Worm (Caenorhabditis elegans) whole organism, L1 larva: ENCODE data around the gene tmem-17.

ENCODE experiments used
- Y116A8C.19 ChIP-seq: sonication (generic microtip); optimal IDR thresholded peaks from 2 replicates; lab custom pipeline; 2016; ENCODE audit warnings: missing compliant biosample characterization, missing genetic modification characterization, borderline replicate concordance
- aha-1 ChIP-seq: fragments of 150-350 bp; optimal IDR thresholded peaks from 2 replicates; lab custom pipeline; 2014; ENCODE audit warnings: missing biosample characterization, missing genetic modification characterization
- alr-1 ChIP-seq: fragments of 200-800 bp; sonication (Bioruptor generic); optimal IDR thresholded peaks from 2 replicates; lab custom pipeline; 2018; ENCODE audit warnings: borderline replicate concordance, mild to moderate bottlenecking, missing genetic modification characterization, missing compliant biosample characterization
- ama-1 ChIP-seq: fragments of 150-350 bp; optimal IDR thresholded peaks from 2 replicates; lab custom pipeline; 2014
- blmp-1 ChIP-seq: fragments of 150-350 bp; optimal IDR thresholded peaks from 2 replicates; lab custom pipeline; 2014; ENCODE audit warnings: missing biosample characterization, missing genetic modification characterization
- ceh-82 ChIP-seq, 3 experiments: fragments of 150-350 bp in 1 of 3; sonication (generic microtip) in 2 of 3; optimal IDR thresholded peaks; 2 replicates each; lab custom pipeline; 2014 to 2017; ENCODE audit warnings: missing biosample characterization in 3 of 3, missing genetic modification characterization in 3 of 3
- ceh-88 ChIP-seq: fragments of 200-800 bp; sonication (Bioruptor generic); IDR thresholded peaks from 2 replicates; pipeline ENCODE4 v1.3.6; 2022; ENCODE audit warnings: missing genetic modification characterization, missing compliant biosample characterization
- ces-1 ChIP-seq: fragments of 150-350 bp; optimal IDR thresholded peaks from 2 replicates; lab custom pipeline; 2014; ENCODE audit warnings: missing biosample characterization, missing genetic modification reagents, missing genetic modification characterization
- dpl-1 ChIP-seq, 3 experiments: fragments of 150-350 bp in 2 of 3; sonication (generic microtip) in 1 of 3; optimal IDR thresholded peaks; 2 replicates each; lab custom pipeline; 2014 to 2017; ENCODE audit warnings: missing biosample characterization in 3 of 3, missing genetic modification characterization in 3 of 3, missing genetic modification reagents in 3 of 3
- dsc-1 ChIP-seq: sonication (generic microtip); optimal IDR thresholded peaks from 2 replicates; lab custom pipeline; 2016; ENCODE audit warnings: mild to moderate bottlenecking, missing genetic modification characterization, missing compliant biosample characterization
- efl-1 ChIP-seq, 4 experiments: fragments of 150-350 bp; optimal IDR thresholded peaks in 3 of 4; peaks in 1 of 4; 1 replicate in 1 of 4; 2 replicates in 3 of 4; lab custom pipeline; 2014; ENCODE audit warnings: missing biosample characterization in 2 of 4, missing genetic modification characterization in 2 of 4, missing genetic modification reagents in 2 of 4
- efl-3 ChIP-seq: fragments of 200-800 bp; sonication (Bioruptor generic); optimal IDR thresholded peaks from 2 replicates; lab custom pipeline; 2018; ENCODE audit warnings: mild to moderate bottlenecking, missing genetic modification characterization, missing compliant biosample characterization
- elt-2 ChIP-seq: sonication (generic microtip); optimal IDR thresholded peaks from 2 replicates; lab custom pipeline; 2016; ENCODE audit warnings: missing genetic modification characterization, mild to moderate bottlenecking, inconsistent platforms, missing compliant biosample characterization, missing genetic modification reagents
- elt-3 ChIP-seq, 6 experiments: fragments of 150-350 bp in 1 of 6; sonication (generic microtip); optimal IDR thresholded peaks; 2 replicates each; lab custom pipeline; 2017 to 2018; ENCODE audit warnings: missing biosample characterization in 6 of 6, missing genetic modification characterization in 6 of 6, inconsistent platforms in 1 of 6
- fkh-8 ChIP-seq: sonication (generic microtip); optimal IDR thresholded peaks from 2 replicates; lab custom pipeline; 2016; ENCODE audit warnings: mild to moderate bottlenecking, missing genetic modification characterization, missing compliant biosample characterization
- grh-1 ChIP-seq: fragments of 200-800 bp; sonication (Bioruptor generic); IDR thresholded peaks from 2 replicates; pipeline ENCODE4 v1.3.6; 2022; ENCODE audit warnings: missing genetic modification reagents, missing genetic modification characterization, missing compliant biosample characterization
- hlh-17 ChIP-seq: fragments of 200-800 bp; sonication (Bioruptor generic); optimal IDR thresholded peaks from 2 replicates; lab custom pipeline; 2018; ENCODE audit warnings: missing genetic modification characterization, mild to moderate bottlenecking, missing compliant biosample characterization, moderate library complexity, borderline replicate concordance
- hpl-2 ChIP-seq: fragments of 150-350 bp; optimal IDR thresholded peaks from 2 replicates; lab custom pipeline; 2014; ENCODE audit warnings: missing biosample characterization, missing genetic modification reagents, missing genetic modification characterization
- jun-1 ChIP-seq: fragments of 150-350 bp; optimal IDR thresholded peaks from 2 replicates; lab custom pipeline; 2014; ENCODE audit warnings: missing biosample characterization, missing genetic modification reagents, missing genetic modification characterization
- lin-13 ChIP-seq: fragments of 150-350 bp; optimal IDR thresholded peaks from 2 replicates; lab custom pipeline; 2014; ENCODE audit warnings: missing biosample characterization, missing genetic modification reagents, missing genetic modification characterization
- lir-3 ChIP-seq: sonication (generic microtip); optimal IDR thresholded peaks from 2 replicates; lab custom pipeline; 2016; ENCODE audit warnings: mild to moderate bottlenecking, missing genetic modification characterization, moderate library complexity, missing compliant biosample characterization; ENCODE audit not compliant: poor library complexity
- lsy-2 ChIP-seq, 2 experiments: fragments of 150-350 bp; optimal IDR thresholded peaks; 2 replicates each; lab custom pipeline; 2014; ENCODE audit warnings: missing biosample characterization in 2 of 2, missing genetic modification characterization in 2 of 2
- mab-9 ChIP-seq: fragments of 200-800 bp; sonication (Bioruptor generic); IDR thresholded peaks from 2 replicates; pipeline ENCODE4 v1.3.6; 2022; ENCODE audit warnings: missing genetic modification reagents, missing genetic modification characterization, missing compliant biosample characterization
- mdl-1 ChIP-seq, 2 experiments: fragments of 150-350 bp; optimal IDR thresholded peaks; 2 replicates each; lab custom pipeline; 2014 to 2017; ENCODE audit warnings: missing biosample characterization in 2 of 2, missing genetic modification characterization in 2 of 2, inconsistent platforms in 1 of 2
- mep-1 ChIP-seq: fragments of 150-350 bp; optimal IDR thresholded peaks from 2 replicates; lab custom pipeline; 2014; ENCODE audit warnings: missing biosample characterization, missing genetic modification characterization
- nhr-11 ChIP-seq: fragments of 150-350 bp; optimal IDR thresholded peaks from 2 replicates; lab custom pipeline; 2014; ENCODE audit warnings: missing biosample characterization, missing genetic modification characterization
- nhr-20 ChIP-seq: sonication (generic microtip); optimal IDR thresholded peaks from 2 replicates; lab custom pipeline; 2016; ENCODE audit warnings: mild to moderate bottlenecking, missing genetic modification characterization, missing compliant biosample characterization
- nhr-237 ChIP-seq: fragments of 150-350 bp; optimal IDR thresholded peaks from 2 replicates; lab custom pipeline; 2014; ENCODE audit warnings: missing biosample characterization, missing genetic modification characterization
- nhr-28 ChIP-seq: fragments of 150-350 bp; optimal IDR thresholded peaks from 2 replicates; lab custom pipeline; 2014; ENCODE audit warnings: missing biosample characterization, missing genetic modification characterization
- nhr-47 ChIP-seq: sonication (generic microtip); optimal IDR thresholded peaks from 2 replicates; lab custom pipeline; 2016; ENCODE audit warnings: mild to moderate bottlenecking, missing genetic modification characterization, moderate library complexity, missing compliant biosample characterization
- nhr-71 ChIP-seq: sonication (generic microtip); optimal IDR thresholded peaks from 2 replicates; lab custom pipeline; 2016; ENCODE audit warnings: mild to moderate bottlenecking, missing genetic modification characterization, moderate library complexity, missing compliant biosample characterization
- nhr-85 ChIP-seq: sonication (generic microtip); peaks from one replicate; lab custom pipeline; 2016; ENCODE audit warnings: missing genetic modification characterization, inconsistent platforms, missing compliant biosample characterization
- pax-3 ChIP-seq: fragments of 200-800 bp; sonication (Bioruptor generic); optimal IDR thresholded peaks from 2 replicates; lab custom pipeline; 2018; ENCODE audit warnings: mild to moderate bottlenecking, missing genetic modification characterization, moderate library complexity, missing compliant biosample characterization
- rnt-1 ChIP-seq: sonication (generic microtip); optimal IDR thresholded peaks from 2 replicates; lab custom pipeline; 2016; ENCODE audit warnings: mild to moderate bottlenecking, missing genetic modification characterization, moderate library complexity, missing compliant biosample characterization
- skn-1 ChIP-seq: fragments of 150-350 bp; optimal IDR thresholded peaks from 2 replicates; lab custom pipeline; 2014; ENCODE audit warnings: missing biosample characterization, missing genetic modification characterization
- snpc-4 ChIP-seq: fragments of 150-350 bp; optimal IDR thresholded peaks from 2 replicates; lab custom pipeline; 2014; ENCODE audit warnings: missing biosample characterization, missing genetic modification characterization
- sptf-1 ChIP-seq: fragments of 150-350 bp; optimal IDR thresholded peaks from 2 replicates; lab custom pipeline; 2014; ENCODE audit warnings: missing biosample characterization, missing genetic modification characterization
- sup-37 ChIP-seq: fragments of 200-800 bp; sonication (Bioruptor generic); optimal IDR thresholded peaks from 2 replicates; lab custom pipeline; 2018; ENCODE audit warnings: mild to moderate bottlenecking, missing genetic modification characterization, missing compliant biosample characterization
- swsn-7 ChIP-seq: sonication (generic microtip); optimal IDR thresholded peaks from 2 replicates; lab custom pipeline; 2016; ENCODE audit warnings: missing genetic modification characterization, missing compliant biosample characterization
- tlp-1 ChIP-seq: fragments of 150-350 bp; optimal IDR thresholded peaks from 2 replicates; lab custom pipeline; 2014; ENCODE audit warnings: missing biosample characterization, missing genetic modification characterization
- unc-130 ChIP-seq: fragments of 150-350 bp; optimal IDR thresholded peaks from 2 replicates; lab custom pipeline; 2017; ENCODE audit warnings: missing biosample characterization, missing genetic modification characterization, inconsistent platforms
- unc-30 ChIP-seq: sonication (generic microtip); optimal IDR thresholded peaks from 2 replicates; lab custom pipeline; 2017; ENCODE audit warnings: missing biosample characterization, missing genetic modification characterization
- unc-86 ChIP-seq: sonication (generic microtip); optimal IDR thresholded peaks from 2 replicates; lab custom pipeline; 2016; ENCODE audit warnings: missing genetic modification characterization, missing compliant biosample characterization
- zip-4 ChIP-seq: fragments of 200-800 bp; sonication (Bioruptor generic); optimal IDR thresholded peaks from 2 replicates; lab custom pipeline; 2018; ENCODE audit warnings: mild to moderate bottlenecking, missing genetic modification characterization, moderate library complexity, missing compliant biosample characterization
- ztf-11 ChIP-seq, 2 experiments: sonication (generic microtip); optimal IDR thresholded peaks; 2 replicates each; lab custom pipeline; 2016 to 2017; ENCODE audit warnings: missing genetic modification characterization in 2 of 2, missing biosample characterization in 1 of 2, missing compliant biosample characterization in 1 of 2
- ztf-4 ChIP-seq: fragments of 150-350 bp; optimal IDR thresholded peaks from 2 replicates; lab custom pipeline; 2014; ENCODE audit warnings: missing biosample characterization, missing genetic modification characterization

Gene tmem-17

DNA sequence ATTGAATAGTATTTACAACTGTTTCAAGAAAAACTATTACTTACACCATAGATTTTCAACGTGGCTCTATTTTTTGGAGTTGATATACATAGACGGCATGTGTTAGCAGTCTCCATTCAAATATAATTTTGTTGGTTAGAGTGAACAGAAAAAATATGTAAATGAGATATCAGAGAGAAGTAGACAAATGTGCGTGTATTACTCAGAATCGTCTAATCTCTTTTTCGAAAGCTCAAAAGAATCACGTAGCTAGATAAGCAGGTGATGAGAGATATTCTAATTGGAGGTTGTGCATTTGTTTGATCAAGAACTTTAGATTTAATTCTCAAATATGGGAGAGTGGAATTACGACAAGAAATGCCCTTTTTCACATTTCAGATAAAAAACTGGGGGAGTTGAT, 20.5 kb downstream of the tmem-17 start, which contains the start of gene ZK418.10 (continued):
- peak; percentile 45 for TF ChIP-seq pax-3
- TF ChIP-seq mep-1 (tag; lab: Kevin White, UChicago), result no peak
- no peak for TF ChIP-seq unc-86 (tag; lab: Kevin White, UChicago)
- TF ChIP-seq sup-37, result no peak
- TF ChIP-seq elt-2 (tag; lab: Kevin White, UChicago), result no peak
- peak; percentile 35 for TF ChIP-seq swsn-7 (tag; lab: Kevin White, UChicago)
- no peak for TF ChIP-seq sptf-1 (tag; lab: Kevin White, UChicago)
- no peak for TF ChIP-seq hlh-17 (GFP tag; lab: Kevin White, UChicago)
- no peak for TF ChIP-seq unc-30 (tag; lab: Kevin White, UChicago)
- no peak for TF ChIP-seq aha-1 (tag; lab: Kevin White, UChicago)
- no peak for TF ChIP-seq efl-3 (GFP tag; lab: Kevin White, UChicago)
- no peak for TF ChIP-seq ceh-82 (tag; optimal IDR thresholded peaks at IDR 0.05; lab: Kevin White, UChicago)
- TF ChIP-seq ceh-88, result no peak

DNA sequence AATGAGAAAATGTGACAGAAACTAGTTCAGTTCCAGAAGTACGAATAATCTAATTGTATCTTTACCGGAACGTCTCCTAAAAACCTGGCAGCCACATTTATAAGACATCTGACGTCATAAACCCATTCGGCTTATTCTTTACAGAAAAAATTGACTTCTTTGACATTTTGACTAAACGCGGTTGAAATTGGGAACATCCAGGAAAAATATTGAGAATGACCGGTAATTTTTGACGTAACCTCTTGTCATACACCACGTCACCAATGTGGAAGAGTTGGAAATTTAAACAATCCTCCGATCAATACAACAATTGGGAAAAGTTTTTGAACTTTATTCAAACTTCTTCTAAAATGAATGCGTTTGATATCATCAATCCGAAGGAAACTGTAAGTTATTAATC, 21.0 kb downstream of the tmem-17 start, which contains the start of gene ZK418.2:
ZK418.2 (plus strand) TSS at position 301 of the 400 bp plus-strand sequence.
- TF ChIP-seq nhr-237 (tag; lab: Kevin White, UChicago) (no peak), nhr-71 (tag; lab: Kevin White, UChicago) (no peak), snpc-4 (no peak), blmp-1 (tag; lab: Kevin White, UChicago) (no peak), alr-1 (tag; lab: Kevin White, UChicago) (no peak), Y116A8C.19 (tag; lab: Kevin White, UChicago) (no peak), ztf-11 (tag; optimal IDR thresholded peaks at IDR 0.05; lab: Kevin White, UChicago) (no peak), grh-1 (GFP tag; lab: Robert Waterston, UW) (no peak), lir-3 (tag; lab: Kevin White, UChicago) (no peak), hpl-2 (GFP tag; lab: Kevin White, UChicago) (no peak), ama-1 (lab: Kevin White, UChicago) (no peak), sup-37 (no peak), efl-1 (optimal IDR thresholded peaks at IDR 0.05; lab: Kevin White, UChicago) (no peak), efl-1 (GFP tag; optimal IDR thresholded peaks at IDR 0.05 in 1 of 2; lab: Kevin White, UChicago) (no peak), lin-13 (GFP tag; lab: Kevin White, UChicago) (no peak), ztf-4 (tag; lab: Kevin White, UChicago) (no peak), elt-3 (tag; optimal IDR thresholded peaks at IDR 0.05; lab: Kevin White, UChicago) (no peak)
- TF ChIP-seq, all 84 proteins: peak for 0

DNA sequence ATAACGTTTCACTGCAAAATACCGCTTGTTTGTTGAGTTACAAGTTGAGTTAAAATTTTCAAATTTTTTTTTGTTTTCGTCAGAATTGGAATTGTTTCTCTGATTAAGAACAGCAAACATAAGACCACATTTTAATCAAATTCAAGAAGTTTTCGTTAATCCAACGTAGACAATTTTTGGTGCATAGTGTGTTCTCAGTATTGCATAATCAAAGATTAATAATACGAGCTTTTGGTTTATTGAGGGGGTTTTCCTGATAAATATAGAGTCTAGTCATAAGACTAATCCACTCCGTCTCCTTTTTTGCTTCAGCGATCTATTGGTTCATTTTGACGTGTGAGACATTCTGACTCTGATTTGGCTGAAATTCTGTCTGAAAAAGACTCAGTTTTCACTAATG, 25.1 kb downstream of the tmem-17 start, which contains the start of gene nhr-9:
nhr-9 (plus strand) TSS at position 307 of the 400 bp plus-strand sequence.
- TF ChIP-seq fkh-8 (tag; lab: Kevin White, UChicago) (peak; percentile 82), lir-3 (tag; lab: Kevin White, UChicago) (no peak), grh-1 (GFP tag; lab: Robert Waterston, UW) (no peak), mab-9 (GFP tag; lab: Robert Waterston, UW) (no peak), ztf-11 (tag; optimal IDR thresholded peaks at IDR 0.05; lab: Kevin White, UChicago) (no peak), ceh-82 (tag; optimal IDR thresholded peaks at IDR 0.05; lab: Kevin White, UChicago) (no peak), lsy-2 (tag; optimal IDR thresholded peaks at IDR 0.05; lab: Kevin White, UChicago) (no peak), nhr-28 (tag; lab: Kevin White, UChicago) (no peak), ceh-88 (no peak), nhr-47 (peak; percentile 46), nhr-11 (tag; lab: Kevin White, UChicago) (peak; percentile 64), nhr-20 (tag; lab: Kevin White, UChicago) (peak; percentile 11), zip-4 (GFP tag; lab: Kevin White, UChicago) (no peak), sup-37 (no peak), dpl-1 (GFP tag; optimal IDR thresholded peaks at IDR 0.05; lab: Kevin White, UChicago) (no peak), unc-30 (tag; lab: Kevin White, UChicago) (no peak), dsc-1 (peak; percentile 89), mdl-1 (tag; optimal IDR thresholded peaks at IDR 0.05; lab: Kevin White, UChicago) (no peak), ces-1 (GFP tag; lab: Kevin White, UChicago) (no peak), skn-1 (tag; lab: Kevin White, UChicago) (no peak), blmp-1 (tag; lab: Kevin White, UChicago) (no peak), sptf-1 (tag; lab: Kevin White, UChicago) (no peak), hpl-2 (GFP tag; lab: Kevin White, UChicago) (no peak), snpc-4 (no peak), nhr-71 (tag; lab: Kevin White, UChicago) (peak; percentile 50), tlp-1 (no peak), jun-1 (tag; lab: Kevin White, UChicago) (no peak), pax-3 (peak; percentile 38), nhr-85 (tag; lab: Kevin White, UChicago) (no peak), Y116A8C.19 (tag; lab: Kevin White, UChicago) (no peak), elt-2 (tag; lab: Kevin White, UChicago) (no peak), unc-130 (no peak), rnt-1 (tag; lab: Kevin White, UChicago) (no peak)
